Worm (Caenorhabditis elegans): ENCODE measurements around the gene K02A6.4.

K02A6.4 gene

ce11 chrX:8218653-8219052 is at the start of gene K02A6.4:
Gene K02A6.4 (minus strand): TSS chrX:8218753.
- no peak for TF ChIP-seq unc-62 (GFP tag; optimal IDR thresholded peaks at IDR 0.05)

ce11 chrX:8268083-8268482 is 49.5 kb upstream of the K02A6.4 start:
- TF ChIP-seq unc-62 (GFP tag; optimal IDR thresholded peaks at IDR 0.05) = no peak

- no peak for TF ChIP-seq unc-62 (GFP tag; optimal IDR thresholded peaks at IDR 0.05)
These were observed 44.2 kb upstream of the K02A6.4 start for ce11 chrX:8262734-8263133.

ce11 chrX:8261125-8261684 is 42.7 kb upstream of the K02A6.4 start, which contains the start of gene M60.7:
Gene M60.7 (minus strand): TSS chrX:8261175.
- TF ChIP-seq unc-62 (GFP tag; optimal IDR thresholded peaks at IDR 0.05) = no peak

ce11 chrX:8257687-8258086 is 39.1 kb upstream of the K02A6.4 start:
- TF ChIP-seq unc-62 (GFP tag; optimal IDR thresholded peaks at IDR 0.05) = no peak

- TF ChIP-seq unc-62 (GFP tag; optimal IDR thresholded peaks at IDR 0.05) = no peak
These were observed 36.9 kb upstream of the K02A6.4 start for ce11 chrX:8255433-8255832.

- TF ChIP-seq unc-62 (GFP tag; optimal IDR thresholded peaks at IDR 0.05) = no peak
These were observed 33.7 kb upstream of the K02A6.4 start, which contains the start of gene M60.6 for ce11 chrX:8252293-8252692. Gene M60.6 (minus strand): TSS chrX:8252458.

- TF ChIP-seq unc-62 (GFP tag; optimal IDR thresholded peaks at IDR 0.05) = no peak
These were observed 28.5 kb upstream of the K02A6.4 start for ce11 chrX:8247088-8247487.

- TF ChIP-seq unc-62 (GFP tag; optimal IDR thresholded peaks at IDR 0.05) = no peak
These were observed 27.6 kb upstream of the K02A6.4 start, which contains the start of gene kqt-2 for ce11 chrX:8246126-8246525. Gene kqt-2 (minus strand): TSS chrX:8246369.

ce11 chrX:8243116-8243515 is 24.6 kb upstream of the K02A6.4 start:
- TF ChIP-seq unc-62 (GFP tag; optimal IDR thresholded peaks at IDR 0.05) = no peak

- no peak for TF ChIP-seq unc-62 (GFP tag; optimal IDR thresholded peaks at IDR 0.05)
These were observed 23.4 kb upstream of the K02A6.4 start, which contains the start of gene endu-2 for ce11 chrX:8241906-8242305. Gene endu-2 (plus strand): TSS chrX:8242301.

- no peak for TF ChIP-seq unc-62 (GFP tag; optimal IDR thresholded peaks at IDR 0.05)
These were observed 20.1 kb upstream of the K02A6.4 start for ce11 chrX:8238639-8239055.

ce11 chrX:8236515-8236914 is 18.0 kb upstream of the K02A6.4 start:
- TF ChIP-seq unc-62 (GFP tag; optimal IDR thresholded peaks at IDR 0.05) = no peak

- no peak for TF ChIP-seq unc-62 (GFP tag; optimal IDR thresholded peaks at IDR 0.05)
These were observed 17.4 kb upstream of the K02A6.4 start, which contains the start of gene M60.4 for ce11 chrX:8235994-8236393. Gene M60.4 (minus strand): TSS chrX:8236314.

- TF ChIP-seq unc-62 (GFP tag; optimal IDR thresholded peaks at IDR 0.05) = no peak
These were observed 15.0 kb upstream of the K02A6.4 start for ce11 chrX:8233554-8233953.

- no peak for TF ChIP-seq unc-62 (GFP tag; optimal IDR thresholded peaks at IDR 0.05)
These were observed 13.3 kb upstream of the K02A6.4 start, which contains the start of gene K02A6.3 for ce11 chrX:8231858-8232257. Gene K02A6.3 (minus strand): TSS chrX:8231931.

- no peak for TF ChIP-seq unc-62 (GFP tag; optimal IDR thresholded peaks at IDR 0.05)
These were observed 12.0 kb upstream of the K02A6.4 start for ce11 chrX:8230579-8230978.

ce11 chrX:8229221-8229620 is 10.7 kb upstream of the K02A6.4 start:
- TF ChIP-seq unc-62 (GFP tag; optimal IDR thresholded peaks at IDR 0.05) = no peak
